Worm (Caenorhabditis elegans) whole organism, L4 larva: ENCODE measurements around the gene F09A5.2.

Experiments
- D1046.2 ChIP-seq: fragments of 200-800 bp; sonication (Bioruptor generic); IDR thresholded peaks from 2 replicates; pipeline ENCODE4 v1.3.6; 2022; ENCODE audit warnings: missing genetic modification characterization, missing compliant biosample characterization
- F10B5.3 ChIP-seq: sonication (generic microtip); optimal IDR thresholded peaks from 2 replicates; lab custom pipeline; 2016; ENCODE audit warnings: mild to moderate bottlenecking, missing genetic modification characterization, missing compliant biosample characterization
- F26F4.8 ChIP-seq: fragments of 200-800 bp; sonication (Bioruptor generic); conservative IDR thresholded peaks from 2 replicates; pipeline ENCODE4 v1.3.6; 2022; ENCODE audit warnings: missing genetic modification characterization, missing compliant biosample characterization
- F44E2.7 ChIP-seq: fragments of 200-800 bp; sonication (Bioruptor generic); IDR thresholded peaks from 2 replicates; pipeline ENCODE4 v2.1.2; 2022; ENCODE audit warnings: missing genetic modification characterization, missing compliant biosample characterization
- R02D3.7 ChIP-seq: fragments of 150-350 bp; sonication (generic microtip); optimal IDR thresholded peaks from 3 replicates; lab custom pipeline; 2014; ENCODE audit warnings: missing biosample characterization, missing genetic modification characterization
- Y75B8A.6 ChIP-seq: fragments of 200-800 bp; sonication (Bioruptor generic); IDR thresholded peaks from 2 replicates; pipeline ENCODE4 v1.3.6; 2022; ENCODE audit warnings: missing genetic modification reagents, missing genetic modification characterization, missing compliant biosample characterization
- ZK337.2 ChIP-seq: fragments of 200-800 bp; sonication (Bioruptor generic); IDR thresholded peaks from 2 replicates; pipeline ENCODE4 v1.3.6; 2022; ENCODE audit warnings: missing genetic modification reagents, missing genetic modification characterization, missing compliant biosample characterization
- aha-1 ChIP-seq: fragments of 150-350 bp; peaks from one replicate; lab custom pipeline; 2014; ENCODE audit warnings: missing biosample characterization, missing genetic modification characterization
- aly-2 ChIP-seq: sonication (generic microtip); optimal IDR thresholded peaks from 2 replicates; lab custom pipeline; 2018; ENCODE audit warnings: missing biosample characterization, missing genetic modification characterization
- ama-1 ChIP-seq: fragments of 150-350 bp; optimal IDR thresholded peaks from 2 replicates; lab custom pipeline; 2014; ENCODE audit warnings: inconsistent platforms, mixed read lengths
- ceh-32 ChIP-seq: sonication (generic microtip); optimal IDR thresholded peaks from 2 replicates; lab custom pipeline; 2016; ENCODE audit warnings: mild to moderate bottlenecking, missing genetic modification characterization, missing compliant biosample characterization; ENCODE audit not compliant: poor library complexity
- ceh-44 ChIP-seq: fragments of 200-800 bp; sonication (Bioruptor generic); IDR thresholded peaks from 2 replicates; pipeline ENCODE4 v1.3.6; 2022; ENCODE audit warnings: missing genetic modification reagents, missing genetic modification characterization, missing compliant biosample characterization
- ceh-62 ChIP-seq: sonication (generic microtip); optimal IDR thresholded peaks from 2 replicates; lab custom pipeline; 2017; ENCODE audit warnings: missing biosample characterization, missing genetic modification characterization
- ceh-82 ChIP-seq: sonication (generic microtip); optimal IDR thresholded peaks from 2 replicates; lab custom pipeline; 2017; ENCODE audit warnings: missing biosample characterization, missing genetic modification characterization
- daf-16 ChIP-seq, 3 experiments: sonication (generic microtip); optimal IDR thresholded peaks; 2 replicates each; lab custom pipeline; 2016 to 2017; ENCODE audit warnings: missing genetic modification characterization in 3 of 3, missing genetic modification reagents in 3 of 3, mild to moderate bottlenecking in 2 of 3, missing compliant biosample characterization in 2 of 3, missing biosample characterization in 1 of 3, moderate library complexity in 1 of 3
- daf-19 ChIP-seq: fragments of 200-800 bp; sonication (Bioruptor generic); conservative IDR thresholded peaks from 2 replicates; pipeline ENCODE4 v1.3.6; 2022; ENCODE audit warnings: missing genetic modification characterization, missing compliant biosample characterization
- dmd-6 ChIP-seq: fragments of 200-800 bp; sonication (Bioruptor generic); IDR thresholded peaks from 2 replicates; pipeline ENCODE4 v1.3.6; 2022; ENCODE audit warnings: missing genetic modification reagents, missing genetic modification characterization, missing compliant biosample characterization
- dmd-8 ChIP-seq: fragments of 200-800 bp; sonication (Bioruptor generic); IDR thresholded peaks from 2 replicates; pipeline ENCODE4 v1.3.6; 2022; ENCODE audit warnings: missing genetic modification characterization, missing compliant biosample characterization
- dmd-9 ChIP-seq: fragments of 200-800 bp; sonication (Bioruptor generic); IDR thresholded peaks from 2 replicates; pipeline ENCODE4 v1.3.6; 2022; ENCODE audit warnings: missing genetic modification reagents, missing genetic modification characterization, missing compliant biosample characterization
- dpl-1 ChIP-seq: fragments of 150-350 bp; optimal IDR thresholded peaks from 2 replicates; lab custom pipeline; 2014; ENCODE audit warnings: missing biosample characterization, missing genetic modification reagents, missing genetic modification characterization
- dve-1 ChIP-seq: sonication (generic microtip); optimal IDR thresholded peaks from 2 replicates; lab custom pipeline; 2017; ENCODE audit warnings: antibody characterized with exemption, mild to moderate bottlenecking, missing genetic modification characterization, missing compliant biosample characterization; ENCODE audit not compliant: insufficient read depth
- egl-27 ChIP-seq: sonication (generic microtip); optimal IDR thresholded peaks from 3 replicates; lab custom pipeline; 2017; ENCODE audit warnings: missing biosample characterization, missing genetic modification reagents, missing genetic modification characterization
- egl-43 ChIP-seq: fragments of 200-800 bp; sonication (Bioruptor generic); IDR thresholded peaks from 2 replicates; pipeline ENCODE4 v1.3.6; 2022; ENCODE audit warnings: missing genetic modification reagents, missing genetic modification characterization, missing compliant biosample characterization
- fkh-10 ChIP-seq: fragments of 150-350 bp; optimal IDR thresholded peaks from 2 replicates; lab custom pipeline; 2014; ENCODE audit warnings: missing biosample characterization, missing genetic modification reagents, missing genetic modification characterization
- hif-1 ChIP-seq, 2 experiments: sonication (generic microtip); optimal IDR thresholded peaks; 2 replicates each; lab custom pipeline; 2016 to 2017; ENCODE audit warnings: missing compliant biosample characterization in 2 of 2, missing genetic modification characterization in 2 of 2, missing genetic modification reagents in 2 of 2, missing genotype in 2 of 2, mild to moderate bottlenecking in 1 of 2
- hlh-11 ChIP-seq: fragments of 200-800 bp; sonication (Bioruptor generic); optimal IDR thresholded peaks from 2 replicates; lab custom pipeline; 2018; ENCODE audit warnings: mild to moderate bottlenecking, missing genetic modification characterization, missing compliant biosample characterization
- hlh-30 ChIP-seq: sonication (generic microtip); optimal IDR thresholded peaks from 2 replicates; lab custom pipeline; 2017; ENCODE audit warnings: antibody characterized with exemption, mild to moderate bottlenecking, missing genetic modification characterization, missing compliant biosample characterization; ENCODE audit not compliant: insufficient read depth
- hmg-1.1 ChIP-seq: fragments of 200-800 bp; sonication (Bioruptor generic); IDR thresholded peaks from 2 replicates; pipeline ENCODE4 v1.3.6; 2022; ENCODE audit warnings: missing genetic modification reagents, missing genetic modification characterization, missing compliant biosample characterization
- lin-13 ChIP-seq: fragments of 150-350 bp; optimal IDR thresholded peaks from 2 replicates; lab custom pipeline; 2014; ENCODE audit warnings: missing biosample characterization, missing genetic modification reagents, missing genetic modification characterization
- lin-29 ChIP-seq: fragments of 200-800 bp; sonication (Bioruptor generic); IDR thresholded peaks from 2 replicates; pipeline ENCODE4 v1.3.6; 2022; ENCODE audit warnings: missing genetic modification reagents, missing genetic modification characterization, missing compliant biosample characterization
- lin-38 ChIP-seq: fragments of 200-800 bp; sonication (Bioruptor generic); IDR thresholded peaks from 2 replicates; pipeline ENCODE4 v1.3.6; 2022; ENCODE audit warnings: missing genetic modification reagents, missing genetic modification characterization, missing compliant biosample characterization
- lir-3 ChIP-seq: sonication (generic microtip); optimal IDR thresholded peaks from 2 replicates; lab custom pipeline; 2016; ENCODE audit warnings: mild to moderate bottlenecking, missing genetic modification characterization, missing compliant biosample characterization
- madf-9 ChIP-seq: fragments of 200-800 bp; sonication (Bioruptor generic); conservative IDR thresholded peaks from 2 replicates; pipeline ENCODE4 v1.3.6; 2022; ENCODE audit warnings: missing genetic modification reagents, missing genetic modification characterization, missing compliant biosample characterization
- mdt-29 ChIP-seq: fragments of 200-800 bp; sonication (Bioruptor generic); IDR thresholded peaks from 2 replicates; pipeline ENCODE4 v1.3.6; 2022; ENCODE audit warnings: missing genetic modification reagents, missing genetic modification characterization, missing compliant biosample characterization
- mep-1 ChIP-seq: fragments of 150-350 bp; sonication (generic microtip); optimal IDR thresholded peaks from 3 replicates; lab custom pipeline; 2014; ENCODE audit warnings: missing biosample characterization, missing genetic modification characterization
- nhr-41 ChIP-seq: fragments of 200-800 bp; sonication (Bioruptor generic); IDR thresholded peaks from 2 replicates; pipeline ENCODE4 v1.3.6; 2022; ENCODE audit warnings: missing genetic modification reagents, missing genetic modification characterization, missing compliant biosample characterization
- nhr-76 ChIP-seq: fragments of 150-350 bp; optimal IDR thresholded peaks from 2 replicates; lab custom pipeline; 2014; ENCODE audit warnings: missing biosample characterization, missing genetic modification characterization
- saeg-2 ChIP-seq: fragments of 200-800 bp; sonication (Bioruptor generic); IDR thresholded peaks from 2 replicates; pipeline ENCODE4 v1.3.6; 2022; ENCODE audit warnings: missing genetic modification reagents, missing genetic modification characterization, missing compliant biosample characterization
- set-16 ChIP-seq: fragments of 200-800 bp; sonication (Bioruptor generic); IDR thresholded peaks from 2 replicates; pipeline ENCODE4 v1.3.6; 2022; ENCODE audit warnings: missing genetic modification reagents, missing genetic modification characterization, missing compliant biosample characterization
- skn-1 ChIP-seq: fragments of 150-350 bp; optimal IDR thresholded peaks from 2 replicates; lab custom pipeline; 2014; ENCODE audit warnings: missing biosample characterization, missing genetic modification characterization
- snpc-4 ChIP-seq: fragments of 150-350 bp; optimal IDR thresholded peaks from 2 replicates; lab custom pipeline; 2014; ENCODE audit warnings: missing biosample characterization, missing genetic modification characterization
- spr-1 ChIP-seq: sonication (generic microtip); optimal IDR thresholded peaks from 2 replicates; lab custom pipeline; 2016; ENCODE audit warnings: mild to moderate bottlenecking, missing genetic modification characterization, missing compliant biosample characterization
- tra-1 ChIP-seq: fragments of 200-800 bp; sonication (Bioruptor generic); IDR thresholded peaks from 2 replicates; pipeline ENCODE4 v1.3.6; 2022; ENCODE audit warnings: missing genetic modification reagents, missing genetic modification characterization, missing compliant biosample characterization
- unc-62 ChIP-seq, 3 experiments: fragments of 150-350 bp in 1 of 3; sonication (generic microtip); optimal IDR thresholded peaks in 2 of 3; peaks in 1 of 3; 1 replicate in 1 of 3; 2 replicates in 2 of 3; lab custom pipeline; 2014 to 2017; ENCODE audit warnings: missing biosample characterization in 3 of 3, missing genetic modification characterization in 3 of 3, missing genetic modification reagents in 3 of 3, missing genotype in 1 of 3
- zfp-2 ChIP-seq: sonication (generic microtip); optimal IDR thresholded peaks from 2 replicates; lab custom pipeline; 2016; ENCODE audit warnings: mild to moderate bottlenecking, missing genetic modification characterization, missing compliant biosample characterization
- zfp-3 ChIP-seq: fragments of 200-800 bp; sonication (Bioruptor generic); conservative IDR thresholded peaks from 2 replicates; pipeline ENCODE4 v1.3.6; 2022; ENCODE audit warnings: missing genetic modification reagents, missing genetic modification characterization, missing compliant biosample characterization
- zip-2 ChIP-seq: fragments of 150-350 bp; optimal IDR thresholded peaks from 2 replicates; lab custom pipeline; 2014; ENCODE audit warnings: missing biosample characterization, missing genetic modification characterization
- ztf-7 ChIP-seq: fragments of 150-350 bp; optimal IDR thresholded peaks from 2 replicates; lab custom pipeline; 2014; ENCODE audit warnings: missing biosample characterization, missing genetic modification characterization

F09A5.2 gene

ce11 chrX:13110004-13110403, 24.9 kb upstream of the F09A5.2 start:
- TF ChIP-seq lin-29 (GFP tag; lab: Robert Waterston, UW) (no peak), ztf-7 (no peak), zip-2 (no peak), madf-9 (GFP tag; lab: Robert Waterston, UW) (no peak), lin-13 (GFP tag; lab: Kevin White, UChicago) (no peak), ceh-44 (GFP tag; lab: Robert Waterston, UW) (no peak), ama-1 (no peak), dmd-6 (GFP tag; lab: Robert Waterston, UW) (no peak), hmg-1.1 (GFP tag; lab: Robert Waterston, UW) (no peak)

- TF ChIP-seq snpc-4 (tag; lab: Kevin White, UChicago) (no peak), egl-27 (tag; lab: Kevin White, UChicago) (no peak), fkh-10 (GFP tag; lab: Kevin White, UChicago) (no peak), mep-1 (tag; lab: Kevin White, UChicago) (no peak), mdt-29 (GFP tag; lab: Robert Waterston, UW) (no peak)
These were observed 22.2 kb upstream of the F09A5.2 start for ce11 chrX:13112664-13113063.

- TF ChIP-seq ceh-32 (tag; lab: Kevin White, UChicago) (no peak), dmd-8 (no peak), aha-1 (tag; lab: Kevin White, UChicago) (peak; percentile 95), hlh-11 (tag; lab: Kevin White, UChicago) (peak; percentile 30), ceh-82 (tag; lab: Kevin White, UChicago) (no peak), nhr-41 (GFP tag; lab: Robert Waterston, UW) (no peak), ztf-7 (no peak), set-16 (no peak), D1046.2 (GFP tag; lab: Robert Waterston, UW) (no peak), skn-1 (tag; lab: Kevin White, UChicago) (no peak), aly-2 (no peak), unc-62 (GFP tag; optimal IDR thresholded peaks at IDR 0.05 in 1 of 2; lab: Kevin White, UChicago) (peak in 1 of 2 experiments; percentile 87), unc-62 (tag; optimal IDR thresholded peaks at IDR 0.05; lab: Kevin White, UChicago) (no peak), F26F4.8 (GFP tag; lab: Robert Waterston, UW) (no peak), mdt-29 (GFP tag; lab: Robert Waterston, UW) (no peak), Y75B8A.6 (GFP tag; lab: Robert Waterston, UW) (no peak), egl-43 (no peak), hif-1 (tag; optimal IDR thresholded peaks at IDR 0.05; lab: Kevin White, UChicago) (no peak), ZK337.2 (no peak), daf-19 (GFP tag; lab: Robert Waterston, UW) (no peak), dpl-1 (GFP tag; lab: Kevin White, UChicago) (no peak), dmd-6 (GFP tag; lab: Robert Waterston, UW) (peak; percentile 36), saeg-2 (GFP tag; lab: Robert Waterston, UW) (no peak), madf-9 (GFP tag; lab: Robert Waterston, UW) (no peak), zfp-2 (tag; lab: Kevin White, UChicago) (no peak), F44E2.7 (no peak), ceh-62 (no peak), dmd-9 (GFP tag; lab: Robert Waterston, UW) (no peak), lir-3 (tag; lab: Kevin White, UChicago) (no peak), F10B5.3 (no peak), fkh-10 (GFP tag; lab: Kevin White, UChicago) (no peak), zfp-3 (GFP tag; lab: Robert Waterston, UW) (no peak), hlh-30 (tag; lab: Kevin White, UChicago) (peak; percentile 91), R02D3.7 (tag; lab: Kevin White, UChicago) (no peak), spr-1 (tag; lab: Kevin White, UChicago) (no peak), nhr-76 (tag; lab: Kevin White, UChicago) (no peak), daf-16 (GFP tag; optimal IDR thresholded peaks at IDR 0.05; lab: Kevin White, UChicago) (no peak), daf-16 (tag; optimal IDR thresholded peaks at IDR 0.05; lab: Kevin White, UChicago) (no peak), dve-1 (tag; lab: Kevin White, UChicago) (peak; percentile 24), tra-1 (GFP tag; lab: Robert Waterston, UW) (no peak), lin-38 (GFP tag; lab: Robert Waterston, UW) (no peak)
These were observed 21.4 kb upstream of the F09A5.2 start, which contains the start of gene F17H10.2 for ce11 chrX:13113457-13113856. TSS of gene F17H10.2 (plus strand) at chrX:13113772.
